Fruit fly (Drosophila melanogaster) whole organism, embryonic: ENCODE data around the gene XRCC1.

Source experiments
- CG11504 ChIP-seq: fragments of 200-800 bp; sonication (Bioruptor generic); optimal IDR thresholded peaks from 3 replicates; lab custom pipeline; 2019; ENCODE audit warnings: missing biosample characterization, mild to moderate bottlenecking, missing genetic modification characterization, moderate library complexity
- CG14014 ChIP-seq: fragments of 200-800 bp; sonication (Bioruptor generic); IDR thresholded peaks from 2 replicates; pipeline ENCODE4 v1.3.6; 2022; ENCODE audit warnings: missing biosample characterization, missing genetic modification characterization
- CG17912 ChIP-seq: fragments of 200-800 bp; sonication (Bioruptor generic); optimal IDR thresholded peaks from 2 replicates; lab custom pipeline; 2018; ENCODE audit warnings: missing biosample characterization, mild to moderate bottlenecking, missing genetic modification characterization
- CG2120 ChIP-seq: fragments of 200-800 bp; sonication (Bioruptor generic); optimal IDR thresholded peaks from 3 replicates; lab custom pipeline; 2016; ENCODE audit warnings: missing biosample characterization, missing genetic modification characterization
- CG2202 ChIP-seq: fragments of 200-800 bp; sonication (Bioruptor generic); optimal IDR thresholded peaks from 2 replicates; lab custom pipeline; 2018; ENCODE audit warnings: missing biosample characterization, mild to moderate bottlenecking, missing genetic modification characterization
- CG2678 ChIP-seq: fragments of 200-800 bp; sonication (Bioruptor generic); optimal IDR thresholded peaks from 3 replicates; lab custom pipeline; 2019; ENCODE audit warnings: missing biosample characterization, mild to moderate bottlenecking, missing genetic modification characterization, moderate library complexity
- CG2712 ChIP-seq: fragments of 200-800 bp; optimal IDR thresholded peaks from 3 replicates; lab custom pipeline; 2019; ENCODE audit warnings: missing biosample characterization, mild to moderate bottlenecking, missing genetic modification characterization, moderate library complexity
- CG30403 ChIP-seq: fragments of 200-800 bp; sonication (Bioruptor generic); optimal IDR thresholded peaks from 3 replicates; lab custom pipeline; 2016; ENCODE audit warnings: missing biosample characterization, missing genetic modification characterization
- CG32772 ChIP-seq: fragments of 200-800 bp; sonication (Bioruptor generic); IDR thresholded peaks from 2 replicates; pipeline ENCODE4 v1.3.6; 2022; ENCODE audit warnings: missing biosample characterization, missing genetic modification characterization
- CG34422 ChIP-seq: fragments of 200-800 bp; sonication (Bioruptor generic); IDR thresholded peaks from 3 replicates; pipeline ENCODE4 v1.3.6; 2022; ENCODE audit warnings: missing biosample characterization, missing genetic modification characterization
- CG5953 ChIP-seq: fragments of 200-800 bp; sonication (Bioruptor generic); IDR thresholded peaks from 2 replicates; pipeline ENCODE4 v1.3.6; 2022; ENCODE audit warnings: missing biosample characterization, missing genetic modification characterization
- CG6272 ChIP-seq: fragments of 200-800 bp; sonication (Bioruptor generic); IDR thresholded peaks from 2 replicates; pipeline ENCODE4 v1.3.6; 2022; ENCODE audit warnings: missing biosample characterization, missing genetic modification characterization
- CG7271 ChIP-seq: fragments of 200-800 bp; sonication (Bioruptor generic); optimal IDR thresholded peaks from 2 replicates; lab custom pipeline; 2018; ENCODE audit warnings: missing biosample characterization, mild to moderate bottlenecking, missing genetic modification characterization, moderate library complexity
- CG7556 ChIP-seq: fragments of 200-800 bp; sonication (Bioruptor generic); optimal IDR thresholded peaks from 2 replicates; lab custom pipeline; 2017; ENCODE audit warnings: missing biosample characterization, mild to moderate bottlenecking, missing genetic modification characterization
- CG8359 ChIP-seq: fragments of 200-800 bp; sonication (Bioruptor generic); optimal IDR thresholded peaks from 2 replicates; lab custom pipeline; 2017; ENCODE audit warnings: missing biosample characterization, mild to moderate bottlenecking, missing genetic modification characterization, borderline replicate concordance
- CG9215 ChIP-seq: fragments of 200-800 bp; sonication (Bioruptor generic); IDR thresholded peaks from 2 replicates; pipeline ENCODE4 v1.3.6; 2022; ENCODE audit warnings: missing biosample characterization, missing genetic modification characterization
- Dek ChIP-seq: fragments of 200-800 bp; sonication (Bioruptor generic); optimal IDR thresholded peaks from 3 replicates; lab custom pipeline; 2019; ENCODE audit warnings: missing biosample characterization, mild to moderate bottlenecking, missing genetic modification characterization, moderate library complexity
- Ets65A ChIP-seq: fragments of 200-800 bp; sonication (Bioruptor generic); peaks from one replicate; lab custom pipeline; 2016; ENCODE audit warnings: missing biosample characterization, missing genetic modification characterization
- Fer3 ChIP-seq: fragments of 200-800 bp; sonication (Bioruptor generic); optimal IDR thresholded peaks from 2 replicates; lab custom pipeline; 2018; ENCODE audit warnings: missing biosample characterization, mild to moderate bottlenecking, missing genetic modification characterization, moderate library complexity
- Hr51 ChIP-seq, 2 experiments: fragments of 200-800 bp; sonication (Bioruptor generic); optimal IDR thresholded peaks; 2 replicates in 1 of 2; 3 replicates in 1 of 2; lab custom pipeline; 2016 to 2018; ENCODE audit warnings: missing biosample characterization in 2 of 2, missing genetic modification characterization in 2 of 2, mild to moderate bottlenecking in 1 of 2, moderate library complexity in 1 of 2
- Myb ChIP-seq: fragments of 200-800 bp; sonication (Bioruptor generic); optimal IDR thresholded peaks from 2 replicates; lab custom pipeline; 2016; ENCODE audit warnings: missing biosample characterization, missing genetic modification characterization
- NFAT ChIP-seq: fragments of 200-800 bp; sonication (Bioruptor generic); IDR thresholded peaks from 2 replicates; pipeline ENCODE4 v1.3.6; 2022; ENCODE audit warnings: missing biosample characterization, missing genetic modification characterization
- Nf-YB ChIP-seq: fragments of 200-800 bp; sonication (Bioruptor generic); optimal IDR thresholded peaks from 3 replicates; lab custom pipeline; 2019; ENCODE audit warnings: missing biosample characterization, mild to moderate bottlenecking, missing genetic modification characterization, moderate library complexity
- Pdp1 ChIP-seq, 2 experiments: fragments of 200-800 bp; sonication (Bioruptor generic); optimal IDR thresholded peaks; 3 replicates each; lab custom pipeline; 2016; ENCODE audit warnings: missing biosample characterization in 2 of 2, missing genetic modification characterization in 2 of 2, mild to moderate bottlenecking in 1 of 2, moderate library complexity in 1 of 2
- Rfx ChIP-seq: fragments of 200-800 bp; sonication (Bioruptor generic); IDR thresholded peaks from 2 replicates; pipeline ENCODE4 v1.3.6; 2022; ENCODE audit warnings: missing biosample characterization, missing genetic modification characterization
- Sin3A ChIP-seq: fragments of >200 bp; optimal IDR thresholded peaks from 2 replicates; lab custom pipeline; 2018
- Ssrp ChIP-seq: fragments of 200-800 bp; sonication (Bioruptor generic); optimal IDR thresholded peaks from 2 replicates; lab custom pipeline; 2018; ENCODE audit warnings: missing biosample characterization, mild to moderate bottlenecking, missing genetic modification characterization, moderate library complexity
- al ChIP-seq: fragments of 200-800 bp; sonication (Bioruptor generic); IDR thresholded peaks from 2 replicates; pipeline ENCODE4 v1.3.6; 2022; ENCODE audit warnings: missing biosample characterization, missing genetic modification characterization
- ash1 ChIP-seq: fragments of 200-800 bp; sonication (Bioruptor generic); optimal IDR thresholded peaks from 2 replicates; lab custom pipeline; 2018; ENCODE audit warnings: missing biosample characterization, mild to moderate bottlenecking, missing genetic modification characterization
- cg ChIP-seq: fragments of 200-800 bp; sonication (Bioruptor generic); optimal IDR thresholded peaks from 3 replicates; lab custom pipeline; 2019; ENCODE audit warnings: missing biosample characterization, mild to moderate bottlenecking, missing genetic modification characterization, moderate library complexity
- ci ChIP-seq: fragments of 200-800 bp; sonication (Bioruptor generic); IDR thresholded peaks from 3 replicates; pipeline ENCODE4 v1.3.6; 2022; ENCODE audit warnings: missing biosample characterization, missing genetic modification characterization
- crc ChIP-seq: fragments of 200-800 bp; sonication (Bioruptor generic); optimal IDR thresholded peaks from 2 replicates; lab custom pipeline; 2016; ENCODE audit warnings: missing biosample characterization, missing genetic modification characterization
- dmrt99B ChIP-seq: fragments of 200-800 bp; sonication (Bioruptor generic); optimal IDR thresholded peaks from 2 replicates; lab custom pipeline; 2018; ENCODE audit warnings: missing biosample characterization, mild to moderate bottlenecking, missing genetic modification characterization, moderate library complexity
- dysf ChIP-seq: fragments of 200-800 bp; sonication (Bioruptor generic); IDR thresholded peaks from 3 replicates; pipeline ENCODE4 v1.3.6; 2022; ENCODE audit warnings: missing biosample characterization, missing genetic modification characterization
- fd96Cb ChIP-seq: fragments of 200-800 bp; sonication (Bioruptor generic); optimal IDR thresholded peaks from 2 replicates; lab custom pipeline; 2018; ENCODE audit warnings: missing biosample characterization, mild to moderate bottlenecking, missing genetic modification characterization, moderate library complexity
- fu2 ChIP-seq: fragments of 200-800 bp; sonication (Bioruptor generic); optimal IDR thresholded peaks from 2 replicates; lab custom pipeline; 2016; ENCODE audit warnings: missing biosample characterization, missing genetic modification characterization
- gem ChIP-seq: fragments of 200-800 bp; sonication (Bioruptor generic); optimal IDR thresholded peaks from 2 replicates; lab custom pipeline; 2019; ENCODE audit warnings: missing biosample characterization, mild to moderate bottlenecking, missing genetic modification characterization, moderate library complexity
- grau ChIP-seq: fragments of 200-800 bp; optimal IDR thresholded peaks from 3 replicates; lab custom pipeline; 2019; ENCODE audit warnings: missing biosample characterization, mild to moderate bottlenecking, missing genetic modification characterization, moderate library complexity
- gsb-n ChIP-seq: fragments of 200-800 bp; sonication (Bioruptor generic); optimal IDR thresholded peaks from 3 replicates; lab custom pipeline; 2018; ENCODE audit warnings: missing biosample characterization, mild to moderate bottlenecking, missing genetic modification characterization
- jigr1 ChIP-seq: fragments of 200-800 bp; sonication (Bioruptor generic); IDR thresholded peaks from 3 replicates; pipeline ENCODE4 v1.3.6; 2022; ENCODE audit warnings: missing biosample characterization, missing genetic modification characterization
- mam ChIP-seq: fragments of 200-800 bp; sonication (Bioruptor generic); optimal IDR thresholded peaks from 3 replicates; lab custom pipeline; 2016; ENCODE audit warnings: missing biosample characterization, missing genetic modification characterization
- prd ChIP-seq, 3 experiments: fragments of >200 bp in 2 of 3; fragments of 200-800 bp in 1 of 3; sonication (Bioruptor generic) in 1 of 3; optimal IDR thresholded peaks in 2 of 3; IDR thresholded peaks in 1 of 3; 2 replicates in 2 of 3; 3 replicates in 1 of 3; pipeline versions ENCODE4 v1.3.6 to Lab custom; 2017 to 2022; ENCODE audit warnings: missing biosample characterization in 1 of 3, missing genetic modification characterization in 1 of 3
- pros ChIP-seq: fragments of 200-800 bp; sonication (Bioruptor generic); optimal IDR thresholded peaks from 3 replicates; lab custom pipeline; 2019; ENCODE audit warnings: missing biosample characterization, mild to moderate bottlenecking, missing genetic modification characterization, moderate library complexity
- ranshi ChIP-seq: fragments of 200-800 bp; sonication (Bioruptor generic); IDR thresholded peaks from 2 replicates; pipeline ENCODE4 v1.3.6; 2022; ENCODE audit warnings: missing biosample characterization, missing genetic modification characterization
- shn ChIP-seq: fragments of 200-800 bp; sonication (Bioruptor generic); optimal IDR thresholded peaks from 3 replicates; lab custom pipeline; 2016; ENCODE audit warnings: missing biosample characterization, missing genetic modification characterization
- slbo ChIP-seq: fragments of 200-800 bp; sonication (Bioruptor generic); IDR thresholded peaks from 2 replicates; pipeline ENCODE4 v1.3.6; 2022; ENCODE audit warnings: missing biosample characterization, missing genetic modification characterization
- sob ChIP-seq: fragments of 200-800 bp; sonication (Bioruptor generic); IDR thresholded peaks from 2 replicates; pipeline ENCODE4 v1.3.6; 2022; ENCODE audit warnings: missing biosample characterization, missing genetic modification characterization
- tna ChIP-seq: fragments of 200-800 bp; sonication (Bioruptor generic); IDR thresholded peaks from 2 replicates; pipeline ENCODE4 v1.3.6; 2022; ENCODE audit warnings: missing biosample characterization, missing genetic modification characterization; ENCODE audit not compliant: partially characterized antibody
- unpg ChIP-seq: fragments of 200-800 bp; sonication (Bioruptor generic); optimal IDR thresholded peaks from 3 replicates; lab custom pipeline; 2018; ENCODE audit warnings: missing biosample characterization, mild to moderate bottlenecking, missing genetic modification characterization, moderate library complexity
- zen ChIP-seq: fragments of 200-800 bp; sonication (Bioruptor generic); optimal IDR thresholded peaks from 3 replicates; lab custom pipeline; 2018; ENCODE audit warnings: missing biosample characterization, mild to moderate bottlenecking, missing genetic modification characterization, moderate library complexity

XRCC1 gene

DNA sequence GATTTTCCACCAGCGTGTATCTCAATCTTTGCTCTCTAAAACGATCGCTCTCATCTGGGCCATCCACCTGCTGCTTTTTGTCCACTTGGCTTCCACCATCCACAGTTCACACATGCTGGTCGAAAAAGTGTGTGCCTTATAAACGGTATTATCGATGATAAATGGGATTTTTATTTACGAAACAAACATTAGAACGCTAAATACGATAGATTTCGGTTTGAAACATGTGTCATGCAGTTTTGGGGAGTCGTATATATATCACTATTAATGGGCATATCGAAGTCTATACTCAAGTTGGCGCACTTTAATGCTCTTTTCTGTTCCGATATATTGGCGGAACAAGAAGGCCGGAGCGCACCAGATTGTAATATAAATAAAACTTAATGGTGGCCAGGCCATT is 27.4 kb downstream of the XRCC1 start (continued):
- TF ChIP-seq fd96Cb (peak; percentile 0), jigr1 (GFP tag; lab: Robert Waterston, UW) (0 out of 3 replicates have a peak, but pooled peaks have one; percentile 27), al (0 out of 2 replicates have a peak, but pooled peaks have one; percentile 20), Pdp1 (GFP tag; optimal IDR thresholded peaks at IDR 0.05; lab: Kevin White, UChicago) (no peak), Dek (tag; lab: Kevin White, UChicago) (no peak), CG2712 (tag; lab: Kevin White, UChicago) (peak; percentile 9), pros (GFP tag; lab: Kevin White, UChicago) (no peak), prd (optimal IDR thresholded peaks at IDR 0.05; lab: Kevin White, UChicago) (no peak), prd (GFP tag; IDR thresholded peaks at IDR 0.05; lab: Robert Waterston, UW) (peak; percentile 36; the same call in 1 of the 3 replicates), CG7556 (no peak), Myb (GFP tag; lab: Kevin White, UChicago) (no peak), slbo (GFP tag; lab: Robert Waterston, UW) (peak; percentile 52; the same call in 1 of the 2 replicates), CG7271 (tag; lab: Kevin White, UChicago) (no peak), Sin3A (no peak), ci (GFP tag; lab: Robert Waterston, UW) (0 out of 3 replicates have a peak, but pooled peaks have one; percentile 43), CG30403 (GFP tag; lab: Kevin White, UChicago) (peak; percentile 8), zen (no peak), CG9215 (GFP tag; lab: Robert Waterston, UW) (no peak), Fer3 (no peak), crc (GFP tag; lab: Kevin White, UChicago) (no peak), CG5953 (no peak), CG34422 (GFP tag; lab: Robert Waterston, UW) (no peak), sob (GFP tag; lab: Robert Waterston, UW) (0 out of 2 replicates have a peak, but pooled peaks have one; percentile 10), gem (tag; lab: Kevin White, UChicago) (peak; percentile 33), dmrt99B (tag; lab: Kevin White, UChicago) (peak; percentile 43), dysf (peak; percentile 58; the same call in 2 of the 3 replicates), shn (GFP tag; lab: Kevin White, UChicago) (no peak), CG14014 (GFP tag; lab: Robert Waterston, UW) (no peak), unpg (GFP tag; lab: Kevin White, UChicago) (peak; percentile 17), fu2 (GFP tag; lab: Kevin White, UChicago) (no peak), Hr51 (GFP tag; optimal IDR thresholded peaks at IDR 0.05; lab: Kevin White, UChicago) (peak in 1 of 2 experiments; percentile 35), mam (peak; percentile 0), ash1 (no peak), CG11504 (tag; lab: Kevin White, UChicago) (peak; percentile 22), tna (GFP tag; lab: Robert Waterston, UW) (no peak), NFAT (GFP tag; lab: Robert Waterston, UW) (no peak), CG6272 (GFP tag; lab: Robert Waterston, UW) (no peak), cg (GFP tag; lab: Kevin White, UChicago) (no peak), gsb-n (tag; lab: Kevin White, UChicago) (no peak), grau (tag; lab: Kevin White, UChicago) (peak; percentile 18), CG17912 (GFP tag; lab: Kevin White, UChicago) (no peak), CG2202 (no peak), CG8359 (GFP tag; lab: Kevin White, UChicago) (no peak), Nf-YB (no peak), CG2678 (tag; lab: Kevin White, UChicago) (peak; percentile 24), CG2120 (GFP tag; lab: Kevin White, UChicago) (peak; percentile 43), Ets65A (GFP tag; lab: Kevin White, UChicago) (peak; percentile 2), Rfx (peak; percentile 37; the same call in 1 of the 2 replicates), Ssrp (no peak), ranshi (0 out of 2 replicates have a peak, but pooled peaks have one; percentile 10), CG32772 (GFP tag; lab: Robert Waterston, UW) (0 out of 2 replicates have a peak, but pooled peaks have one; percentile 16)
